Worm (Caenorhabditis elegans) whole organism, midembryonic: Measurements from ENCODE around the gene K12H6.9.

Experiments used
- flt-1 ChIP-seq: fragments of 200-800 bp; sonication (Bioruptor generic); IDR thresholded peaks from 2 replicates; pipeline ENCODE4 v1.3.6; 2022; ENCODE audit warnings: missing genetic modification characterization, missing compliant biosample characterization
- klf-2 ChIP-seq: fragments of 200-800 bp; sonication (Bioruptor generic); conservative IDR thresholded peaks from 2 replicates; pipeline ENCODE4 v1.3.6; 2022; ENCODE audit warnings: missing genetic modification reagents, missing genetic modification characterization, missing compliant biosample characterization
- ref-1 ChIP-seq: fragments of 200-800 bp; sonication (Bioruptor generic); conservative IDR thresholded peaks from 2 replicates; pipeline ENCODE4 v1.3.6; 2022; ENCODE audit warnings: missing genetic modification reagents, missing genetic modification characterization, missing compliant biosample characterization
- tab-1 ChIP-seq: fragments of 200-800 bp; sonication (Bioruptor generic); IDR thresholded peaks from 2 replicates; pipeline ENCODE4 v1.3.6; 2022; ENCODE audit warnings: missing genetic modification characterization, missing compliant biosample characterization
- ztf-23 ChIP-seq: fragments of 200-800 bp; sonication (Bioruptor generic); IDR thresholded peaks from 2 replicates; pipeline ENCODE4 v1.3.6; 2022; ENCODE audit warnings: missing genetic modification reagents, missing genetic modification characterization, missing compliant biosample characterization

ce11 chrII:2829482-2829881 lies 5.3 kb downstream of the K12H6.9 start:
- TF ChIP-seq tab-1 (GFP tag; lab: Robert Waterston, UW) (no peak), flt-1 (no peak), ztf-23 (no peak), klf-2 (GFP tag; lab: Robert Waterston, UW) (no peak), ref-1 (GFP tag; lab: Robert Waterston, UW) (no peak)
